Worm (Caenorhabditis elegans) whole organism, young adult: Measurements from ENCODE around the gene dgk-2.

Source experiments
- B0336.3 ChIP-seq: fragments of 200-800 bp; sonication (Bioruptor generic); IDR thresholded peaks from 2 replicates; pipeline ENCODE4 v1.3.6; 2022; ENCODE audit warnings: missing genetic modification characterization, missing compliant biosample characterization
- F10E7.11 ChIP-seq: sonication (generic microtip); optimal IDR thresholded peaks from 2 replicates; lab custom pipeline; 2017; ENCODE audit warnings: mild to moderate bottlenecking, missing genetic modification characterization, moderate library complexity, missing compliant biosample characterization
- F22D6.2 ChIP-seq: sonication (generic microtip); optimal IDR thresholded peaks from 2 replicates; lab custom pipeline; 2016; ENCODE audit warnings: mild to moderate bottlenecking, missing genetic modification characterization, missing compliant biosample characterization
- F33H1.4 ChIP-seq: fragments of 200-800 bp; sonication (Bioruptor generic); IDR thresholded peaks from 2 replicates; pipeline ENCODE4 v1.3.6; 2022; ENCODE audit warnings: missing genetic modification reagents, missing genetic modification characterization, missing compliant biosample characterization
- F39B2.1 ChIP-seq: fragments of 200-800 bp; sonication (Bioruptor generic); IDR thresholded peaks from 2 replicates; pipeline ENCODE4 v1.3.6; 2022; ENCODE audit warnings: missing genetic modification reagents, missing genetic modification characterization, missing compliant biosample characterization
- F55B11.4 ChIP-seq: sonication (generic microtip); optimal IDR thresholded peaks from 2 replicates; lab custom pipeline; 2016; ENCODE audit warnings: missing compliant biosample characterization, missing genetic modification characterization, borderline replicate concordance; ENCODE audit not compliant: insufficient read depth
- F57A8.1 ChIP-seq: fragments of 200-800 bp; sonication (Bioruptor generic); optimal IDR thresholded peaks from 2 replicates; lab custom pipeline; 2018; ENCODE audit warnings: mild to moderate bottlenecking, missing genetic modification characterization, moderate library complexity, missing compliant biosample characterization
- K11D2.4 ChIP-seq: fragments of 200-800 bp; sonication (Bioruptor generic); IDR thresholded peaks from 2 replicates; pipeline ENCODE4 v1.3.6; 2022; ENCODE audit warnings: missing genetic modification reagents, missing genetic modification characterization, missing compliant biosample characterization
- K12H6.12 ChIP-seq: fragments of 200-800 bp; sonication (Bioruptor generic); optimal IDR thresholded peaks from 2 replicates; lab custom pipeline; 2018; ENCODE audit warnings: mild to moderate bottlenecking, missing genetic modification characterization, missing compliant biosample characterization
- Y56A3A.18 ChIP-seq: fragments of 200-800 bp; sonication (Bioruptor generic); IDR thresholded peaks from 2 replicates; pipeline ENCODE4 v1.3.6; 2022; ENCODE audit warnings: missing genetic modification reagents, missing genetic modification characterization, missing compliant biosample characterization
- Y95B8A.8 ChIP-seq: fragments of 200-800 bp; sonication (Bioruptor generic); IDR thresholded peaks from 2 replicates; pipeline ENCODE4 v1.3.6; 2022; ENCODE audit warnings: missing genetic modification reagents, missing genetic modification characterization, missing compliant biosample characterization
- atf-7 ChIP-seq: sonication (generic microtip); optimal IDR thresholded peaks from 2 replicates; lab custom pipeline; 2017; ENCODE audit warnings: mild to moderate bottlenecking, missing genetic modification characterization, missing compliant biosample characterization
- attf-3 ChIP-seq: fragments of 200-800 bp; sonication (Bioruptor generic); conservative IDR thresholded peaks from 2 replicates; pipeline ENCODE4 v1.3.6; 2022; ENCODE audit warnings: missing genetic modification reagents, missing genetic modification characterization, missing compliant biosample characterization
- attf-5 ChIP-seq: fragments of 200-800 bp; sonication (Bioruptor generic); optimal IDR thresholded peaks from 2 replicates; lab custom pipeline; 2018; ENCODE audit warnings: mild to moderate bottlenecking, missing genetic modification characterization, missing compliant biosample characterization
- bed-1 ChIP-seq: fragments of 200-800 bp; sonication (Bioruptor generic); IDR thresholded peaks from 2 replicates; pipeline ENCODE4 v1.3.6; 2022; ENCODE audit warnings: missing genetic modification reagents, missing genetic modification characterization, missing compliant biosample characterization
- bed-2 ChIP-seq: fragments of 200-800 bp; sonication (Bioruptor generic); IDR thresholded peaks from 2 replicates; pipeline ENCODE4 v1.3.6; 2022; ENCODE audit warnings: missing genetic modification reagents, missing genetic modification characterization, missing compliant biosample characterization
- ceh-27 ChIP-seq: fragments of 200-800 bp; sonication (Bioruptor generic); optimal IDR thresholded peaks from 2 replicates; lab custom pipeline; 2018; ENCODE audit warnings: mild to moderate bottlenecking, missing genetic modification characterization, moderate library complexity, missing compliant biosample characterization
- dox-1 ChIP-seq: fragments of 200-800 bp; sonication (Bioruptor generic); IDR thresholded peaks from 2 replicates; pipeline ENCODE4 v1.3.6; 2022; ENCODE audit warnings: missing genetic modification reagents, missing genetic modification characterization, missing compliant biosample characterization
- dpl-1 ChIP-seq: fragments of 150-350 bp; optimal IDR thresholded peaks from 2 replicates; lab custom pipeline; 2014; ENCODE audit warnings: missing biosample characterization, missing genetic modification reagents, missing genetic modification characterization
- hlh-26 ChIP-seq: fragments of 200-800 bp; sonication (Bioruptor generic); conservative IDR thresholded peaks from 2 replicates; pipeline ENCODE4 v1.3.6; 2022; ENCODE audit warnings: missing genetic modification reagents, missing genetic modification characterization, missing compliant biosample characterization
- hmg-1.2 ChIP-seq: fragments of 200-800 bp; sonication (Bioruptor generic); IDR thresholded peaks from 2 replicates; pipeline ENCODE4 v1.3.6; 2022; ENCODE audit warnings: missing genetic modification reagents, missing genetic modification characterization, missing compliant biosample characterization
- lag-1 ChIP-seq: fragments of 200-800 bp; sonication (Bioruptor generic); IDR thresholded peaks from 2 replicates; pipeline ENCODE4 v1.3.6; 2022; ENCODE audit warnings: missing genetic modification reagents, missing genetic modification characterization, missing compliant biosample characterization
- let-526 ChIP-seq: fragments of 200-800 bp; sonication (Bioruptor generic); IDR thresholded peaks from 2 replicates; pipeline ENCODE4 v1.3.6; 2022; ENCODE audit warnings: missing genetic modification reagents, missing genetic modification characterization, missing compliant biosample characterization
- let-607 ChIP-seq, 2 experiments: fragments of 200-800 bp in 1 of 2; sonication (Bioruptor generic) in 1 of 2; sonication (generic microtip) in 1 of 2; optimal IDR thresholded peaks; 2 replicates each; lab custom pipeline; 2016 to 2018; ENCODE audit warnings: mild to moderate bottlenecking in 2 of 2, missing compliant biosample characterization in 2 of 2, missing genetic modification characterization in 2 of 2, moderate library complexity in 2 of 2, missing genotype in 1 of 2
- lin-40 ChIP-seq: sonication (generic microtip); optimal IDR thresholded peaks from 2 replicates; lab custom pipeline; 2016; ENCODE audit warnings: missing genetic modification characterization, mild to moderate bottlenecking, missing compliant biosample characterization, missing genotype, missing genetic modification reagents
- lin-54 ChIP-seq: fragments of 200-800 bp; sonication (Bioruptor generic); optimal IDR thresholded peaks from 2 replicates; lab custom pipeline; 2018; ENCODE audit warnings: mild to moderate bottlenecking, missing genetic modification characterization, missing compliant biosample characterization
- mcd-1 ChIP-seq: fragments of 200-800 bp; sonication (Bioruptor generic); IDR thresholded peaks from 2 replicates; pipeline ENCODE4 v1.3.6; 2022; ENCODE audit warnings: missing genetic modification reagents, missing genetic modification characterization, missing compliant biosample characterization
- mel-28 ChIP-seq: sonication (generic microtip); optimal IDR thresholded peaks from 2 replicates; lab custom pipeline; 2016; ENCODE audit warnings: borderline replicate concordance, mild to moderate bottlenecking, missing genetic modification characterization, missing compliant biosample characterization
- mes-4 ChIP-seq: sonication (generic microtip); optimal IDR thresholded peaks from 2 replicates; lab custom pipeline; 2016; ENCODE audit warnings: missing genotype, missing genetic modification characterization, missing compliant biosample characterization
- nhr-27 ChIP-seq: fragments of 200-800 bp; sonication (Bioruptor generic); optimal IDR thresholded peaks from 2 replicates; lab custom pipeline; 2018; ENCODE audit warnings: mild to moderate bottlenecking, missing genetic modification characterization, moderate library complexity, missing compliant biosample characterization
- nhr-80 ChIP-seq: sonication (generic microtip); optimal IDR thresholded peaks from 2 replicates; lab custom pipeline; 2016; ENCODE audit warnings: missing genetic modification characterization, missing compliant biosample characterization
- pbrm-1 ChIP-seq: fragments of 200-800 bp; sonication (Bioruptor generic); IDR thresholded peaks from 2 replicates; pipeline ENCODE4 v1.3.6; 2022; ENCODE audit warnings: missing genetic modification reagents, missing genetic modification characterization, missing compliant biosample characterization
- pha-4 ChIP-seq: fragments of 150-350 bp; sonication (generic microtip); optimal IDR thresholded peaks from 2 replicates; lab custom pipeline; 2014; ENCODE audit warnings: missing biosample characterization, missing genetic modification reagents, missing genetic modification characterization
- rec-8 ChIP-seq, 2 experiments: sonication (generic microtip); optimal IDR thresholded peaks; 2 replicates each; lab custom pipeline; 2016; ENCODE audit warnings: mild to moderate bottlenecking in 2 of 2, missing genetic modification characterization in 2 of 2, missing genetic modification reagents in 2 of 2, missing genotype in 2 of 2, missing biosample characterization in 1 of 2, missing compliant biosample characterization in 1 of 2, moderate library complexity in 1 of 2
- snpc-1.3 ChIP-seq: sonication (generic microtip); optimal IDR thresholded peaks from 2 replicates; lab custom pipeline; 2017; ENCODE audit warnings: missing genetic modification characterization, mild to moderate bottlenecking, missing compliant biosample characterization, antibody characterized with exemption, moderate library complexity, missing genotype, missing genetic modification reagents; ENCODE audit not compliant: insufficient read depth
- sptf-2 ChIP-seq: fragments of 200-800 bp; sonication (Bioruptor generic); optimal IDR thresholded peaks from 2 replicates; lab custom pipeline; 2018; ENCODE audit warnings: mild to moderate bottlenecking, missing genetic modification characterization, missing compliant biosample characterization
- tbx-9 ChIP-seq: sonication (generic microtip); optimal IDR thresholded peaks from 2 replicates; lab custom pipeline; 2016; ENCODE audit warnings: borderline replicate concordance, missing genetic modification characterization, inconsistent platforms, missing compliant biosample characterization
- tlf-1 ChIP-seq: fragments of 200-800 bp; sonication (Bioruptor generic); optimal IDR thresholded peaks from 2 replicates; lab custom pipeline; 2018; ENCODE audit warnings: mild to moderate bottlenecking, missing genetic modification characterization, missing compliant biosample characterization
- ztf-6 ChIP-seq: fragments of 200-800 bp; sonication (Bioruptor generic); IDR thresholded peaks from 2 replicates; pipeline ENCODE4 v1.3.6; 2022; ENCODE audit warnings: missing genetic modification reagents, missing genetic modification characterization, missing compliant biosample characterization

The dgk-2 gene

ce11 chrX:4469297-4469816 lies 34.8 kb downstream of the dgk-2 start, which contains the start of gene asb-2 (continued):
- TF ChIP-seq attf-3, result peak; percentile 94
- peak in 1 of 2 experiments; percentile 46 for TF ChIP-seq let-607 (tag; optimal IDR thresholded peaks at IDR 0.05; lab: Kevin White, UChicago)
- TF ChIP-seq sptf-2 (GFP tag; lab: Kevin White, UChicago), result no peak

DNA sequence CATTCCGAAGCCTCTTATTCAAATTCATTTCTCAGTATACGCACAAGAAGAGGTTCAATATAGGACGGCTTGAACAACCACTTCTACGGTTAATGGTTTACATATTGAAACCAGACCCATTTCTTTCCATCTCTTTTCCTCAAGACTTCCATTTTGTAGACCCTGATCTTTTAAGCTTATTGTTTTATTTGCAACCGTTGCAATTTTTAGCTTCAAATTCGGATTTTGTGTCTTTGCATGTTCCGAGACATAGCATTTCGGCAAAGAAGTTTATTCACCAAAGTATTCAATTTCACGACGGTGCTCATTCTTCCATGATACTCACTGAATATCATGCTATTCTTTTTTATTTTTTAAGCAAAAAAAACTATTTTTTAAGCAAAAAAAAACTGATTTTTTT lies 38.0 kb downstream of the dgk-2 start, which contains the start of gene nmur-3:
TSS of gene nmur-3 (plus strand) at position 301 of the 400 bp plus-strand sequence.
- TF ChIP-seq rec-8 (tag; optimal IDR thresholded peaks at IDR 0.05; lab: Kevin White, UChicago) (no peak), nhr-27 (tag; lab: Kevin White, UChicago) (no peak), tlf-1 (GFP tag; lab: Kevin White, UChicago) (no peak), mes-4 (no peak)

DNA sequence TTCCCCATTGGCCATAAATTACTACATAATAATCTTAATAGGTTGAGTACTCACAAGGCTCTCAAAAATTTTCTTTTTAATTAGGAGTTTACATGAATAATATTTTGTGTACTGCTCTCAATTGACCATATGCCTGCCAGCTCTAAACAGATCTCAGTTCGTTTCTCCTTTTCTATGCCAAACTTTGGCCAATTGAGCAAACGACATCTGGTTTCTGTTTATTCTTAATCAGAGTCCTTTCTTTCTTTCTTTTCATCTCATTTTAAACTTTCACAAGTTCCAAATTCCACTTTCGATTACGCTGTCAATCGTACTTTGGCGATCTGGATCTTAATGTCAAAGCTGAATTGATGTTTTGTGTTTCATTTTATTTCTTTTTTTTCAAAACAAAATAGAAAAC lies 39.8 kb downstream of the dgk-2 start:
- TF ChIP-seq snpc-1.3 (tag; lab: Kevin White, UChicago) (no peak), K12H6.12 (no peak)

- TF ChIP-seq hmg-1.2 (GFP tag; lab: Robert Waterston, UW), result peak; percentile 29; the same call in 1 of the 2 replicates
- no peak for TF ChIP-seq F22D6.2
- peak; percentile 39 for TF ChIP-seq nhr-80 (tag; lab: Kevin White, UChicago)
- no peak for TF ChIP-seq B0336.3 (GFP tag; lab: Robert Waterston, UW)
- TF ChIP-seq atf-7 (tag; lab: Kevin White, UChicago), result no peak
- no peak for TF ChIP-seq Y95B8A.8 (GFP tag; lab: Robert Waterston, UW)
- no peak for TF ChIP-seq bed-1 (GFP tag; lab: Robert Waterston, UW)
- TF ChIP-seq lin-40, result peak; percentile 29
- no peak for TF ChIP-seq lin-54 (GFP tag; lab: Kevin White, UChicago)
- peak; percentile 92 for TF ChIP-seq mcd-1 (GFP tag; lab: Robert Waterston, UW)
- TF ChIP-seq F39B2.1 (GFP tag; lab: Robert Waterston, UW), result no peak
- TF ChIP-seq lag-1 (GFP tag; lab: Robert Waterston, UW), result no peak
- TF ChIP-seq K11D2.4 (GFP tag; lab: Robert Waterston, UW), result 0 out of 2 replicates have a peak, but pooled peaks have one; percentile 18
- TF ChIP-seq attf-5 (GFP tag; lab: Kevin White, UChicago), result peak; percentile 45
Observed at ce11 chrX:4462390-4462789, 41.8 kb downstream of the dgk-2 start, which contains the start of gene atg-16.1. atg-16.1 (minus strand) TSS chrX:4462465.

- TF ChIP-seq ceh-27 (GFP tag; lab: Kevin White, UChicago) (no peak), F33H1.4 (GFP tag; lab: Robert Waterston, UW) (peak; percentile 53), F10E7.11 (tag; lab: Kevin White, UChicago) (no peak), pbrm-1 (no peak), F55B11.4 (tag; lab: Kevin White, UChicago) (no peak), F57A8.1 (GFP tag; lab: Kevin White, UChicago) (no peak), Y95B8A.8 (GFP tag; lab: Robert Waterston, UW) (no peak), dox-1 (GFP tag; lab: Robert Waterston, UW) (peak; percentile 49; the same call in 1 of the 2 replicates), attf-5 (GFP tag; lab: Kevin White, UChicago) (peak; percentile 52), F39B2.1 (GFP tag; lab: Robert Waterston, UW) (no peak), ztf-6 (GFP tag; lab: Robert Waterston, UW) (no peak), hmg-1.2 (GFP tag; lab: Robert Waterston, UW) (peak; percentile 65; the same call in 1 of the 2 replicates), bed-2 (GFP tag; lab: Robert Waterston, UW) (no peak), let-526 (no peak), mes-4 (no peak), mel-28 (tag; lab: Kevin White, UChicago) (no peak), Y56A3A.18 (GFP tag; lab: Robert Waterston, UW) (no peak), tbx-9 (no peak), dpl-1 (GFP tag; lab: Kevin White, UChicago) (no peak), pha-4 (tag; lab: Kevin White, UChicago) (no peak), nhr-80 (tag; lab: Kevin White, UChicago) (peak; percentile 47), mcd-1 (GFP tag; lab: Robert Waterston, UW) (peak; percentile 67), hlh-26 (GFP tag; lab: Robert Waterston, UW) (no peak)
Observed at ce11 chrX:4457853-4458322, 46.3 kb downstream of the dgk-2 start, which contains the start of gene aps-2. aps-2 (plus strand) TSS chrX:4458272.
